Worm (Caenorhabditis elegans) whole organism, L3 larva: ENCODE results near the gene arrd-2.

ENCODE experiments used
- ZK546.5 ChIP-seq: sonication (generic microtip); optimal IDR thresholded peaks from 2 replicates; lab custom pipeline; 2017; ENCODE audit warnings: missing biosample characterization, missing genetic modification characterization
- ama-1 ChIP-seq: fragments of 150-350 bp; optimal IDR thresholded peaks from 2 replicates; lab custom pipeline; 2018
- elt-1 ChIP-seq: fragments of 150-350 bp; optimal IDR thresholded peaks from 2 replicates; lab custom pipeline; 2014; ENCODE audit warnings: missing biosample characterization, missing genetic modification characterization
- fkh-10 ChIP-seq: sonication (generic microtip); optimal IDR thresholded peaks from 2 replicates; lab custom pipeline; 2017; ENCODE audit warnings: missing biosample characterization, missing genetic modification reagents, missing genetic modification characterization
- nfya-1 ChIP-seq: sonication (generic microtip); optimal IDR thresholded peaks from 2 replicates; lab custom pipeline; 2017; ENCODE audit warnings: missing genetic modification characterization, mild to moderate bottlenecking, missing compliant biosample characterization, antibody characterized with exemption, moderate library complexity; ENCODE audit not compliant: insufficient read depth
- nhr-237 ChIP-seq: fragments of 150-350 bp; optimal IDR thresholded peaks from 2 replicates; lab custom pipeline; 2014; ENCODE audit warnings: missing biosample characterization, missing genetic modification characterization
- nhr-28 ChIP-seq: fragments of 150-350 bp; optimal IDR thresholded peaks from 2 replicates; lab custom pipeline; 2014; ENCODE audit warnings: missing biosample characterization, missing genetic modification characterization
- nhr-43 ChIP-seq: sonication (generic microtip); optimal IDR thresholded peaks from 2 replicates; lab custom pipeline; 2016; ENCODE audit warnings: mild to moderate bottlenecking, missing genetic modification characterization, missing compliant biosample characterization; ENCODE audit not compliant: poor library complexity, severe bottlenecking
- nhr-76 ChIP-seq: fragments of 150-350 bp; sonication (generic microtip); optimal IDR thresholded peaks from 5 replicates; lab custom pipeline; 2014; ENCODE audit warnings: missing biosample characterization, missing genetic modification characterization
- pha-4 ChIP-seq: fragments of 150-350 bp; optimal IDR thresholded peaks from 2 replicates; lab custom pipeline; 2014; ENCODE audit warnings: missing biosample characterization, missing genetic modification reagents, missing genetic modification characterization
- sea-2 ChIP-seq: fragments of 150-350 bp; sonication (generic microtip); optimal IDR thresholded peaks from 4 replicates; lab custom pipeline; 2014; ENCODE audit warnings: missing biosample characterization, missing genetic modification reagents, missing genetic modification characterization
- snpc-4 ChIP-seq: fragments of 150-350 bp; optimal IDR thresholded peaks from 2 replicates; lab custom pipeline; 2014; ENCODE audit warnings: missing biosample characterization, missing genetic modification characterization
- unc-39 ChIP-seq: sonication (generic microtip); optimal IDR thresholded peaks from 4 replicates; lab custom pipeline; 2017; ENCODE audit warnings: missing biosample characterization, missing genetic modification characterization
- unc-62 ChIP-seq: fragments of 150-350 bp; sonication (generic microtip); optimal IDR thresholded peaks from 4 replicates; lab custom pipeline; 2014; ENCODE audit warnings: missing biosample characterization, missing genetic modification reagents, missing genetic modification characterization

DNA sequence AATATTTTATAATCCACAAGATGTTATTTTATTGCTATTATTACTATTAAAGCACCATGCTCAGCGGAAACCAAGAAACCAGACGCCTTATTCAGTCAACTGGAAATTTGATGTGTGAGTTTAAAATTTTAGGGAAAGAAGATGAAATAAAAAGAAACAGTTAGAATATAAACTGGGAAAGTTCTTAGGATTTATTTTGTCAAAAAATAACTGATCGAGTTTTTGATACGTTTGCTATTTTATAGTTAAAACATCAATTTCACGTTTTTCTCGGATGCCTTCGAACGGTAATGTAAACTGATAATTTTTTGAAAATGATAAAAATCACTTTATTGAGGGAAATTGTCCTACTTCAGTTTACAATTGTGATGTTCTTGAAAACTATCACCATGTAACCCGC lies 35.2 kb upstream of the arrd-2 start, which contains the start of gene C06C3.3:
- no peak for TF ChIP-seq nhr-43
- no peak for TF ChIP-seq snpc-4 (tag; lab: Kevin White, UChicago)
- TF ChIP-seq nhr-28 (tag; lab: Kevin White, UChicago), result no peak
- TF ChIP-seq nhr-76 (tag; lab: Kevin White, UChicago), result no peak
- no peak for TF ChIP-seq elt-1 (tag; lab: Kevin White, UChicago)
- TF ChIP-seq nfya-1 (tag; lab: Kevin White, UChicago), result no peak
- no peak for TF ChIP-seq unc-39 (tag; lab: Kevin White, UChicago)
- TF ChIP-seq sea-2 (GFP tag; lab: Kevin White, UChicago), result no peak
- TF ChIP-seq ama-1 (lab: Kevin White, UChicago), result no peak
- TF ChIP-seq ZK546.5, result no peak
- TF ChIP-seq nhr-237 (tag; lab: Kevin White, UChicago), result no peak
- TF ChIP-seq fkh-10 (GFP tag; lab: Kevin White, UChicago), result no peak
- TF ChIP-seq unc-62, result no peak
- TF ChIP-seq pha-4 (tag; lab: Kevin White, UChicago), result no peak
